Fruit fly (Drosophila melanogaster) whole organism, embryonic: Measurements from ENCODE around the gene cav.
A peak's percentile ranks its signal among the peaks of the same experiment; 100 is the strongest.

Source experiments
- Atf6 ChIP-seq: fragments of 200-800 bp; sonication (Bioruptor generic); IDR thresholded peaks from 2 replicates; pipeline ENCODE4 v1.3.6; 2022; ENCODE audit warnings: missing biosample characterization, missing genetic modification characterization
- CG10959 ChIP-seq: fragments of 200-800 bp; sonication (Bioruptor generic); IDR thresholded peaks from 2 replicates; pipeline ENCODE4 v1.3.6; 2022; ENCODE audit warnings: missing biosample characterization, missing genetic modification characterization
- CG10979 ChIP-seq: fragments of 200-800 bp; sonication (Bioruptor generic); optimal IDR thresholded peaks from 2 replicates; lab custom pipeline; 2018; ENCODE audit warnings: missing biosample characterization, mild to moderate bottlenecking, missing genetic modification characterization, moderate library complexity
- CG11504 ChIP-seq: fragments of 200-800 bp; sonication (Bioruptor generic); optimal IDR thresholded peaks from 3 replicates; lab custom pipeline; 2019; ENCODE audit warnings: missing biosample characterization, mild to moderate bottlenecking, missing genetic modification characterization, moderate library complexity
- CG11560 ChIP-seq: fragments of 200-800 bp; sonication (Bioruptor generic); IDR thresholded peaks from 3 replicates; pipeline ENCODE4 v1.3.6; 2022; ENCODE audit warnings: missing biosample characterization, missing genetic modification characterization
- CG15514 ChIP-seq: fragments of 200-800 bp; sonication (Bioruptor generic); optimal IDR thresholded peaks from 3 replicates; lab custom pipeline; 2017; ENCODE audit warnings: missing biosample characterization, missing genetic modification characterization, mild to moderate bottlenecking, moderate library complexity, missing genetic modification reagents
- CG17802 ChIP-seq: fragments of 200-800 bp; sonication (Bioruptor generic); optimal IDR thresholded peaks from 2 replicates; lab custom pipeline; 2018; ENCODE audit warnings: missing biosample characterization, mild to moderate bottlenecking, missing genetic modification characterization, moderate library complexity
- CG1792 ChIP-seq: fragments of 200-800 bp; sonication (Bioruptor generic); optimal IDR thresholded peaks from 2 replicates; lab custom pipeline; 2016; ENCODE audit warnings: missing biosample characterization, missing genetic modification characterization
- CG18476 ChIP-seq: fragments of 200-800 bp; sonication (Bioruptor generic); optimal IDR thresholded peaks from 2 replicates; lab custom pipeline; 2016; ENCODE audit warnings: missing biosample characterization, mild to moderate bottlenecking, missing genetic modification characterization
- CG3065 ChIP-seq: fragments of 200-800 bp; sonication (Bioruptor generic); optimal IDR thresholded peaks from 2 replicates; lab custom pipeline; 2016; ENCODE audit warnings: missing biosample characterization, missing genetic modification characterization
- CG33557 ChIP-seq: fragments of 200-800 bp; sonication (Bioruptor generic); optimal IDR thresholded peaks from 2 replicates; lab custom pipeline; 2019; ENCODE audit warnings: missing biosample characterization, mild to moderate bottlenecking, missing genetic modification characterization, moderate library complexity
- CG34376 ChIP-seq: fragments of 200-800 bp; sonication (Bioruptor generic); optimal IDR thresholded peaks from 2 replicates; lab custom pipeline; 2018; ENCODE audit warnings: missing biosample characterization, mild to moderate bottlenecking, missing genetic modification characterization
- CG5953 ChIP-seq: fragments of 200-800 bp; sonication (Bioruptor generic); IDR thresholded peaks from 2 replicates; pipeline ENCODE4 v1.3.6; 2022; ENCODE audit warnings: missing biosample characterization, missing genetic modification characterization
- CG7745 ChIP-seq: fragments of 200-800 bp; sonication (Bioruptor generic); optimal IDR thresholded peaks from 2 replicates; lab custom pipeline; 2018; ENCODE audit warnings: missing biosample characterization, mild to moderate bottlenecking, missing genetic modification characterization, moderate library complexity
- CG8089 ChIP-seq: fragments of 200-800 bp; sonication (Bioruptor generic); optimal IDR thresholded peaks from 3 replicates; lab custom pipeline; 2016; ENCODE audit warnings: missing biosample characterization, missing genetic modification characterization
- CG9437 ChIP-seq: fragments of 200-800 bp; sonication (Bioruptor generic); optimal IDR thresholded peaks from 2 replicates; lab custom pipeline; 2018; ENCODE audit warnings: missing biosample characterization, mild to moderate bottlenecking, missing genetic modification characterization
- Dll ChIP-seq: fragments of 200-800 bp; sonication (Bioruptor generic); IDR thresholded peaks from 4 replicates; pipeline ENCODE4 v1.3.6; 2022; ENCODE audit warnings: missing biosample characterization, missing genetic modification characterization; ENCODE audit not compliant: partially characterized antibody
- E2f2 ChIP-seq: fragments of 200-800 bp; sonication (Bioruptor generic); IDR thresholded peaks from 2 replicates; pipeline ENCODE4 v1.3.6; 2022; ENCODE audit warnings: missing biosample characterization, missing genetic modification characterization
- Elba2 ChIP-seq: fragments of 200-800 bp; sonication (Bioruptor generic); optimal IDR thresholded peaks from 3 replicates; lab custom pipeline; 2016; ENCODE audit warnings: missing biosample characterization, missing genetic modification characterization
- HLH3B ChIP-seq: fragments of 200-800 bp; sonication (Bioruptor generic); IDR thresholded peaks from 2 replicates; pipeline ENCODE4 v1.3.6; 2022; ENCODE audit warnings: missing biosample characterization, missing genetic modification characterization
- Hey ChIP-seq: fragments of 200-800 bp; sonication (Bioruptor generic); optimal IDR thresholded peaks from 3 replicates; lab custom pipeline; 2018; ENCODE audit warnings: missing biosample characterization, mild to moderate bottlenecking, missing genetic modification characterization
- Hmr ChIP-seq: fragments of 200-800 bp; sonication (Bioruptor generic); optimal IDR thresholded peaks from 3 replicates; lab custom pipeline; 2017; ENCODE audit warnings: mild to moderate bottlenecking, missing biosample characterization, missing genetic modification reagents, missing genetic modification characterization
- Hr3 ChIP-seq: fragments of 200-800 bp; sonication (Bioruptor generic); optimal IDR thresholded peaks from 3 replicates; lab custom pipeline; 2016; ENCODE audit warnings: missing biosample characterization, missing genetic modification characterization
- Jarid2 ChIP-seq: fragments of 200-800 bp; sonication (Bioruptor generic); optimal IDR thresholded peaks from 3 replicates; lab custom pipeline; 2017; ENCODE audit warnings: mild to moderate bottlenecking, missing biosample characterization, missing genetic modification reagents, missing genetic modification characterization
- MTF-1 ChIP-seq: fragments of 200-800 bp; sonication (Bioruptor generic); optimal IDR thresholded peaks from 2 replicates; lab custom pipeline; 2018; ENCODE audit warnings: missing biosample characterization, mild to moderate bottlenecking, missing genetic modification characterization, borderline replicate concordance
- Myb ChIP-seq: fragments of 200-800 bp; sonication (Bioruptor generic); optimal IDR thresholded peaks from 2 replicates; lab custom pipeline; 2016; ENCODE audit warnings: missing biosample characterization, missing genetic modification characterization
- Ravus ChIP-seq: fragments of 200-800 bp; sonication (Bioruptor generic); IDR thresholded peaks from 2 replicates; pipeline ENCODE4 v1.3.6; 2022; ENCODE audit warnings: missing biosample characterization, missing genetic modification characterization
- Scr ChIP-seq: fragments of 200-800 bp; sonication (Bioruptor generic); IDR thresholded peaks from 2 replicates; pipeline ENCODE4 v1.3.6; 2022; ENCODE audit warnings: missing biosample characterization, missing genetic modification characterization; ENCODE audit not compliant: partially characterized antibody
- Tbp ChIP-seq: fragments of >200 bp; optimal IDR thresholded peaks from 2 replicates; lab custom pipeline; 2018; ENCODE audit warnings: missing biosample characterization, missing genetic modification characterization
- bbx ChIP-seq: fragments of 200-800 bp; sonication (Bioruptor generic); IDR thresholded peaks from 2 replicates; pipeline ENCODE4 v1.3.6; 2022; ENCODE audit warnings: missing biosample characterization, missing genetic modification characterization; ENCODE audit not compliant: partially characterized antibody
- br ChIP-seq: fragments of >200 bp; optimal IDR thresholded peaks from 2 replicates; lab custom pipeline; 2017
- bsh ChIP-seq, 2 experiments: fragments of 200-800 bp; sonication (Bioruptor generic); optimal IDR thresholded peaks; 2 replicates each; lab custom pipeline; 2017 to 2018; ENCODE audit warnings: mild to moderate bottlenecking in 2 of 2, missing biosample characterization in 2 of 2, missing genetic modification characterization in 2 of 2, moderate library complexity in 1 of 2
- caup ChIP-seq: fragments of 200-800 bp; sonication (Bioruptor generic); optimal IDR thresholded peaks from 3 replicates; lab custom pipeline; 2017; ENCODE audit warnings: missing biosample characterization, mild to moderate bottlenecking, missing genetic modification characterization, moderate library complexity; ENCODE audit not compliant: severe bottlenecking
- crol ChIP-seq: fragments of 200-800 bp; sonication (Bioruptor generic); IDR thresholded peaks from 2 replicates; pipeline ENCODE4 v1.3.6; 2022; ENCODE audit warnings: missing biosample characterization, missing genetic modification characterization
- ems ChIP-seq: fragments of 200-800 bp; sonication (Bioruptor generic); optimal IDR thresholded peaks from 3 replicates; lab custom pipeline; 2016; ENCODE audit warnings: missing biosample characterization, missing genetic modification characterization
- insv ChIP-seq, 2 experiments: fragments of 200-800 bp; sonication (Bioruptor generic); optimal IDR thresholded peaks; 3 replicates each; lab custom pipeline; 2016 to 2018; ENCODE audit warnings: missing biosample characterization in 2 of 2, missing genetic modification characterization in 2 of 2
- nerfin-2 ChIP-seq: fragments of 200-800 bp; sonication (Bioruptor generic); IDR thresholded peaks from 2 replicates; pipeline ENCODE4 v1.3.6; 2022; ENCODE audit warnings: missing biosample characterization, missing genetic modification characterization; ENCODE audit not compliant: partially characterized antibody
- odd ChIP-seq: fragments of 200-800 bp; sonication (Bioruptor generic); optimal IDR thresholded peaks from 2 replicates; lab custom pipeline; 2017; ENCODE audit warnings: missing biosample characterization, mild to moderate bottlenecking, missing genetic modification characterization
- onecut ChIP-seq: fragments of 200-800 bp; sonication (Bioruptor generic); IDR thresholded peaks from 2 replicates; pipeline ENCODE4 v1.3.6; 2022; ENCODE audit warnings: missing biosample characterization, missing genetic modification characterization
- pan ChIP-seq, 4 experiments: fragments of >200 bp in 3 of 4; fragments of 200-800 bp in 1 of 4; sonication (Bioruptor generic) in 1 of 4; optimal IDR thresholded peaks in 3 of 4; IDR thresholded peaks in 1 of 4; 2 replicates each; pipeline versions ENCODE4 v1.3.6 to Lab custom; 2017 to 2022; ENCODE audit warnings: missing biosample characterization in 2 of 4, missing genetic modification characterization in 2 of 4, mixed read lengths in 1 of 4
- peb ChIP-seq: fragments of 200-800 bp; sonication (Bioruptor generic); IDR thresholded peaks from 2 replicates; pipeline ENCODE4 v1.3.6; 2022; ENCODE audit warnings: missing biosample characterization, missing genetic modification characterization
- pita ChIP-seq: fragments of 200-800 bp; sonication (Bioruptor generic); optimal IDR thresholded peaks from 2 replicates; lab custom pipeline; 2017; ENCODE audit warnings: missing biosample characterization, mild to moderate bottlenecking, missing genetic modification characterization
- pros ChIP-seq: fragments of 200-800 bp; sonication (Bioruptor generic); optimal IDR thresholded peaks from 3 replicates; lab custom pipeline; 2019; ENCODE audit warnings: missing biosample characterization, mild to moderate bottlenecking, missing genetic modification characterization, moderate library complexity
- sens ChIP-seq: fragments of 200-800 bp; sonication (Bioruptor generic); peaks from one replicate; lab custom pipeline; 2016; ENCODE audit warnings: missing biosample characterization, missing genetic modification characterization
- ssp ChIP-seq: fragments of 200-800 bp; sonication (Bioruptor generic); IDR thresholded peaks from 2 replicates; pipeline ENCODE4 v1.3.6; 2022; ENCODE audit warnings: missing biosample characterization, missing genetic modification characterization
- sug ChIP-seq: fragments of 200-800 bp; optimal IDR thresholded peaks from 2 replicates; lab custom pipeline; 2019; ENCODE audit warnings: missing biosample characterization, mild to moderate bottlenecking, missing genetic modification characterization, moderate library complexity
- tgo ChIP-seq: fragments of 200-800 bp; sonication (Bioruptor generic); IDR thresholded peaks from 3 replicates; pipeline ENCODE4 v1.3.6; 2022; ENCODE audit warnings: missing biosample characterization, missing genetic modification characterization
- unpg ChIP-seq: fragments of 200-800 bp; sonication (Bioruptor generic); optimal IDR thresholded peaks from 3 replicates; lab custom pipeline; 2018; ENCODE audit warnings: missing biosample characterization, mild to moderate bottlenecking, missing genetic modification characterization, moderate library complexity
- vfl ChIP-seq: fragments of 200-800 bp; sonication (Bioruptor generic); optimal IDR thresholded peaks from 2 replicates; lab custom pipeline; 2016; ENCODE audit warnings: missing biosample characterization, missing genetic modification characterization
- vvl ChIP-seq: fragments of 200-800 bp; sonication (Bioruptor generic); IDR thresholded peaks from 2 replicates; pipeline ENCODE4 v1.3.6; 2022; ENCODE audit warnings: missing biosample characterization, missing genetic modification characterization

cav gene

DNA sequence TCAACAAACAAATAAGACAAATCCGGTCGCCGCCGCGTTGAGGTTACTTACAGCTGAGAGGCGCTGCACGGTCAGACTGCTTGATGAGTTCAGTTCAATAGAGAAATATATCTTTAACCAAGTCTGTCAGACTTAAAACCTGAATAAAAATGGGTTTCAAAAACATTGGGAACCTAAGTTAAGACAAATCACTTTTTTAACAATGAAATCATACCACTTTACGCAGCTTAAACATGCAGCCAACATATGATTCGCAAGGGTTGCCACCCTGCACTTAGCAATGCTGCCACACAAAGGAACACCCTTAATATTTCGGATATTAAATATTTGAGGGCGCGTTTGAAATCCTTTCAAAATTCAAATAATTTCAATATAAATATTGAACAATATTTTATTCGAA, 32.3 kb upstream of the cav start, which contains the start of gene CG5515 (continued):
- TF ChIP-seq Atf6 (GFP tag; lab: Robert Waterston, UW) (peak; percentile 86), caup (GFP tag; lab: Kevin White, UChicago) (peak; percentile 67), pita (no peak), CG5953 (GFP tag; lab: Robert Waterston, UW) (peak; percentile 79), ssp (GFP tag; lab: Robert Waterston, UW) (peak; percentile 80), bbx (peak; percentile 53; the same call in 1 of the 2 replicates), CG18476 (peak; percentile 66), CG8089 (GFP tag; lab: Kevin White, UChicago) (peak; percentile 73), Tbp (GFP tag; lab: Kevin White, UChicago) (no peak), peb (GFP tag; lab: Robert Waterston, UW) (peak; percentile 49), tgo (GFP tag; lab: Robert Waterston, UW) (peak; percentile 83), pan (optimal IDR thresholded peaks at IDR 0.05; lab: Kevin White, UChicago) (no peak), pan (GFP tag; optimal IDR thresholded peaks at IDR 0.05 in 1 of 2, IDR thresholded peaks at IDR 0.05 in 1 of 2) (peak in 1 of 2 experiments; percentile 82), Hr3 (GFP tag; lab: Kevin White, UChicago) (peak; percentile 80), CG34376 (GFP tag; lab: Kevin White, UChicago) (no peak), Myb (GFP tag; lab: Kevin White, UChicago) (peak; percentile 62), CG33557 (peak; percentile 36), Elba2 (GFP tag; lab: Kevin White, UChicago) (no peak), Hmr (GFP tag; lab: Kevin White, UChicago) (no peak), CG10979 (tag; lab: Kevin White, UChicago) (peak; percentile 84), CG11560 (peak; percentile 64; the same call in 2 of the 3 replicates), sens (GFP tag; lab: Kevin White, UChicago) (peak; percentile 96), Jarid2 (no peak), CG11504 (tag; lab: Kevin White, UChicago) (no peak), vfl (GFP tag; lab: Kevin White, UChicago) (peak; percentile 47), Scr (peak; percentile 61), Dll (GFP tag; lab: Robert Waterston, UW) (peak; percentile 75), nerfin-2 (GFP tag; lab: Robert Waterston, UW) (peak; percentile 88), HLH3B (GFP tag; lab: Robert Waterston, UW) (peak; percentile 84), CG17802 (tag; lab: Kevin White, UChicago) (peak; percentile 59), onecut (GFP tag; lab: Robert Waterston, UW) (peak; percentile 77), crol (no peak)

DNA sequence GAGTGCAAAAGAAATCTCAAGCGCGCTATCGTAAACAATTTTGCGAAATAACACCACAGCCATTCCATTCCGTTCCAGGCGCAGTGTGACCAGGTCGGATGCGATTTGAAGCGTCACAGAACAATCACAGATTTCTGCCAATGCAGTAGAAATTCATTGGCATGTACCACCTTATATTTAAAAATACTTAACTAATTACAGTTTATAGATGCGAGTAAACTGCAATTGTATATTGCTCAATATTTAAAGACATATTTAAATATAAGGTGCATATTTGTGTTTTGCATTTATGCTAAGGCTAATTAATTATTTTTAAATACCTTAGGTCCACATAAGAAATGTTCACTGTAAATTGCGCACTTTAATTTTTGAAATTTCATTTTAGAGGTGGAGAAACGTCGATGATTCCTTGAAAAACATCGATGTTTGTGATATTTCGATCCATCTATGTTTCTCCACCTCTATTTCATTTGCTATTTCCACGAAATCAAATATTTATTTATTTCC, 27.5 kb upstream of the cav start, which contains the start of the genes SMC6 and CG6204:
Gene SMC6, minus strand, starts transcription at position 51 of the 507 bp plus-strand sequence.
Gene CG6204, plus strand, starts transcription at position 460 of the 507 bp plus-strand sequence.
- peak; percentile 72 to 94 for TF ChIP-seq bsh (GFP tag; optimal IDR thresholded peaks at IDR 0.05; lab: Kevin White, UChicago)
- no peak for TF ChIP-seq br
- peak; percentile 84 for TF ChIP-seq CG9437
- TF ChIP-seq MTF-1 (GFP tag; lab: Kevin White, UChicago) = peak; percentile 78
- peak; percentile 93 for TF ChIP-seq sug (tag; lab: Kevin White, UChicago)
- peak; percentile 88 for TF ChIP-seq CG10959
- TF ChIP-seq Hr3 (GFP tag; lab: Kevin White, UChicago) = peak; percentile 95
- TF ChIP-seq insv (GFP tag; optimal IDR thresholded peaks at IDR 0.05; lab: Kevin White, UChicago) = peak in 1 of 2 experiments; percentile 54
- TF ChIP-seq Ravus (GFP tag; lab: Robert Waterston, UW) = peak; percentile 90
- peak; percentile 72 for TF ChIP-seq CG1792
- TF ChIP-seq odd (GFP tag; lab: Kevin White, UChicago) = peak; percentile 84
- peak; percentile 65 for TF ChIP-seq CG3065 (GFP tag; lab: Kevin White, UChicago)
- TF ChIP-seq CG15514 (GFP tag; lab: Kevin White, UChicago) = peak; percentile 85
- peak; percentile 71 for TF ChIP-seq ems (GFP tag; lab: Kevin White, UChicago)
- peak; percentile 97 for TF ChIP-seq vvl (GFP tag; lab: Robert Waterston, UW)
- TF ChIP-seq pros (GFP tag; lab: Kevin White, UChicago) = peak; percentile 20
- peak; percentile 97 for TF ChIP-seq unpg (GFP tag; lab: Kevin White, UChicago)
- TF ChIP-seq pan (optimal IDR thresholded peaks at IDR 0.05; lab: Kevin White, UChicago) = no peak
- peak in 1 of 2 experiments; percentile 96 for TF ChIP-seq pan (GFP tag; optimal IDR thresholded peaks at IDR 0.05 in 1 of 2, IDR thresholded peaks at IDR 0.05 in 1 of 2)
- TF ChIP-seq Hey (tag; lab: Kevin White, UChicago) = peak; percentile 35
- TF ChIP-seq E2f2 (GFP tag; lab: Robert Waterston, UW) = peak; percentile 88
- TF ChIP-seq CG7745 (tag; lab: Kevin White, UChicago) = peak; percentile 63
